Worm (Caenorhabditis elegans): ENCODE results near the gene cest-2.3.

cest-2.3 gene

DNA sequence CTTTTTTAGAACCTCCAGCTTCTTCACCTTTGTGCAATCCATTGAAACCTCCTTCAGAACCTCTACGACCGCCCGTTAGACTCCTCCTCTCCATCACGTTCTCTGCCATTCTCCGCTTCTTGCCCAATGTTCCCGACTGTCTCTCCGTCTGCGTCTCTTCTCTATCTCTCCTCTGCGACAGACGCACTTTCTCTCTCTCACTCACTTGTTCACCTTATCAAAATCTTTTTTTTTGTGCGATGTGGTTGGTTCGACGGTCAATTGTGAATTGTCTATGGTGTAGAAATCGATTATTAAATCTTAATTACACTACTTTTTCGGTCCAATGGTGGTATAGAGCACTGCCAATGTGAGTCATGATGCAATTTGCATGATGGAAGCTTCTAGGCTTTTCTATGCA is 10.7 kb upstream of the cest-2.3 start, which contains the start of gene atfs-1 (continued):
- TF ChIP-seq fos-1 (tag; optimal IDR thresholded peaks at IDR 0.05) (peak; percentile 21), tbx-2 (tag; optimal IDR thresholded peaks at IDR 0.05) (peak; percentile 67), alr-1 (tag; optimal IDR thresholded peaks at IDR 0.05; ENCODE audit: borderline replicate concordance) (no peak), lin-15B (tag; optimal IDR thresholded peaks at IDR 0.05) (peak; percentile 21), ces-1 (GFP tag; optimal IDR thresholded peaks at IDR 0.05) (no peak), ceh-82 (tag; optimal IDR thresholded peaks at IDR 0.05) (peak in 2 of 3 experiments; percentile 57 to 67), hpl-2 (GFP tag; optimal IDR thresholded peaks at IDR 0.05) (no peak), unc-86 (tag; optimal IDR thresholded peaks at IDR 0.05) (no peak), unc-30 (tag; optimal IDR thresholded peaks at IDR 0.05) (no peak), nhr-90 (tag; optimal IDR thresholded peaks at IDR 0.05; ENCODE audit: poor library complexity) (peak; percentile 73), sox-4 (tag; optimal IDR thresholded peaks at IDR 0.05) (peak; percentile 3), F16B12.6 (tag; optimal IDR thresholded peaks at IDR 0.05) (no peak), ztf-4 (tag; optimal IDR thresholded peaks at IDR 0.05) (no peak), mep-1 (tag; optimal IDR thresholded peaks at IDR 0.05) (peak; percentile 64), nhr-20 (tag; optimal IDR thresholded peaks at IDR 0.05) (peak; percentile 82), tlp-1 (tag; optimal IDR thresholded peaks at IDR 0.05) (no peak), grh-1 (GFP tag; IDR thresholded peaks at IDR 0.05) (no peak), nhr-71 (tag; optimal IDR thresholded peaks at IDR 0.05) (peak; percentile 87), nhr-77 (tag; optimal IDR thresholded peaks at IDR 0.05) (peak; percentile 63), hlh-17 (GFP tag; optimal IDR thresholded peaks at IDR 0.05; ENCODE audit: borderline replicate concordance) (no peak), pag-3 (tag; optimal IDR thresholded peaks at IDR 0.05; ENCODE audit: borderline replicate concordance, insufficient read depth) (no peak), blmp-1 (tag; optimal IDR thresholded peaks at IDR 0.05) (peak; percentile 99), lin-14 (GFP tag; optimal IDR thresholded peaks at IDR 0.05) (peak; percentile 90), hlh-4 (tag; optimal IDR thresholded peaks at IDR 0.05) (no peak), lir-3 (tag; optimal IDR thresholded peaks at IDR 0.05; ENCODE audit: poor library complexity) (no peak), lin-13 (GFP tag; optimal IDR thresholded peaks at IDR 0.05) (peak; percentile 51), ceh-8 (GFP tag; optimal IDR thresholded peaks at IDR 0.05) (no peak), snpc-4 (tag; optimal IDR thresholded peaks at IDR 0.05) (no peak), swsn-7 (tag; optimal IDR thresholded peaks at IDR 0.05) (peak; percentile 72), nhr-85 (tag) (peak; percentile 78), ceh-63 (GFP tag; optimal IDR thresholded peaks at IDR 0.05) (no peak)

DNA sequence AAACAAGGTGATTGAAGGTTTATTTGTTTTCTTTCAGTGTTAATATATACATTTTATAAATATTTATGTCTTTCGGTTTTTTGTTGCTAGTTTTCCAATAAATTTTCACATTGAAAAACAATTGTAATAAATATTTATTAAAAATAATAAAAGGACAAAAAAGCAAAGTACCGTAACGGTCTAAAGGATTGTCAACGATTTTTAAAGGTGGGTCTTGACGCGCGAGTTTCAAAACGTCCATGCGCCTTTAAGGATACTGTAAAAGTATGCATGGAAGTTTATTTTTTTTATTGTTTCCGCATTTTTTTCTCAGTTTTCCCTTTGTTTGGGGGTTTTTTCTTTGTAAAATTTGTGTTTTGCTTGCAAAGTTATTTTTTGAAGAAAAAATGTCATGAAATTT is 10.1 kb upstream of the cest-2.3 start:
- TF ChIP-seq efl-1 (optimal IDR thresholded peaks at IDR 0.05): no peak
- TF ChIP-seq efl-1 (GFP tag; optimal IDR thresholded peaks at IDR 0.05 in 1 of 2): peak in 1 of 2 experiments; percentile 20
- TF ChIP-seq ztf-11 (tag; optimal IDR thresholded peaks at IDR 0.05): no peak

DNA sequence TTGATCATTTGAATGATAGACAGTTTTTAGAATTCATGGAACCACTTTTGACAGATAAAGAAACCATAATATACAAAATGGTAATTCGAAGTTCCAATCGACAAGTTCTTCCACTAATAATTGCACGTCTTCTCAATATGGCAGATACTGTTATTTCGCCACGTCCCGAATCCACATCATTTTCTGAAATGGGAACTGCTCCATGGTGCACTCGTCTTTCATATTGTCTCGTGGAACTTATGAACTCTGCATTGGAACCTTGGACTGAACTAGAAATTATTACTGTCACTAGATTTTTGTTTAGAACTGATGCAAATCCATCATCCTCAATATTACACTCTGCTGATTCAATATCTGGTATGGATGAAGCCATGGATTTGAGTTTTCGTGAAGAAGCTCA is 4.3 kb upstream of the cest-2.3 start:
- TF ChIP-seq C04F5.9 (tag; optimal IDR thresholded peaks at IDR 0.05) (no peak), elt-2 (tag; optimal IDR thresholded peaks at IDR 0.05) (no peak), nhr-11 (tag; optimal IDR thresholded peaks at IDR 0.05) (no peak), snpc-4 (tag; optimal IDR thresholded peaks at IDR 0.05) (no peak), sox-4 (tag; optimal IDR thresholded peaks at IDR 0.05) (no peak), hlh-17 (GFP tag; optimal IDR thresholded peaks at IDR 0.05; ENCODE audit: borderline replicate concordance) (no peak), hpl-2 (GFP tag; optimal IDR thresholded peaks at IDR 0.05) (no peak), nhr-19 (GFP tag; conservative IDR thresholded peaks at IDR 0.05) (no peak), unc-86 (tag; optimal IDR thresholded peaks at IDR 0.05) (no peak), mep-1 (tag; optimal IDR thresholded peaks at IDR 0.05) (no peak), nhr-90 (tag; optimal IDR thresholded peaks at IDR 0.05; ENCODE audit: poor library complexity) (no peak), zip-4 (GFP tag; optimal IDR thresholded peaks at IDR 0.05) (no peak), fkh-10 (GFP tag; optimal IDR thresholded peaks at IDR 0.05) (no peak)
